Fruit fly (Drosophila melanogaster) whole organism, embryonic: ENCODE measurements around the gene CG43901.

Experiments used
- Adf1 ChIP-seq: fragments of 200-800 bp; sonication (Bioruptor generic); IDR thresholded peaks from 2 replicates; pipeline ENCODE4 v1.3.6; 2022; ENCODE audit warnings: missing biosample characterization, missing genetic modification characterization
- CG10274 ChIP-seq: fragments of 200-800 bp; sonication (Bioruptor generic); optimal IDR thresholded peaks from 3 replicates; lab custom pipeline; 2017; ENCODE audit warnings: missing biosample characterization, mild to moderate bottlenecking, missing genetic modification characterization
- CG10543 ChIP-seq: fragments of 200-800 bp; sonication (Bioruptor generic); optimal IDR thresholded peaks from 3 replicates; lab custom pipeline; 2017; ENCODE audit warnings: missing biosample characterization, mild to moderate bottlenecking, missing genetic modification characterization, moderate library complexity
- CG10979 ChIP-seq: fragments of 200-800 bp; sonication (Bioruptor generic); optimal IDR thresholded peaks from 2 replicates; lab custom pipeline; 2018; ENCODE audit warnings: missing biosample characterization, mild to moderate bottlenecking, missing genetic modification characterization, moderate library complexity
- CG11504 ChIP-seq: fragments of 200-800 bp; sonication (Bioruptor generic); optimal IDR thresholded peaks from 3 replicates; lab custom pipeline; 2019; ENCODE audit warnings: missing biosample characterization, mild to moderate bottlenecking, missing genetic modification characterization, moderate library complexity
- CG12659 ChIP-seq: fragments of 200-800 bp; sonication (Bioruptor generic); optimal IDR thresholded peaks from 3 replicates; lab custom pipeline; 2017; ENCODE audit warnings: mild to moderate bottlenecking, missing biosample characterization, missing genetic modification reagents, missing genetic modification characterization
- CG13287 ChIP-seq: fragments of 200-800 bp; sonication (Bioruptor generic); IDR thresholded peaks from 2 replicates; pipeline ENCODE4 v1.3.6; 2022; ENCODE audit warnings: missing biosample characterization, missing genetic modification characterization; ENCODE audit not compliant: partially characterized antibody
- CG18011 ChIP-seq: fragments of 200-800 bp; sonication (Bioruptor generic); optimal IDR thresholded peaks from 2 replicates; lab custom pipeline; 2017; ENCODE audit warnings: missing biosample characterization, missing genetic modification characterization, mild to moderate bottlenecking, moderate library complexity, missing genotype
- CG18262 ChIP-seq: fragments of 200-800 bp; optimal IDR thresholded peaks from 3 replicates; lab custom pipeline; 2019; ENCODE audit warnings: missing biosample characterization, mild to moderate bottlenecking, missing genetic modification characterization, moderate library complexity
- CG2712 ChIP-seq: fragments of 200-800 bp; optimal IDR thresholded peaks from 3 replicates; lab custom pipeline; 2019; ENCODE audit warnings: missing biosample characterization, mild to moderate bottlenecking, missing genetic modification characterization, moderate library complexity
- CG2875 ChIP-seq: fragments of 200-800 bp; sonication (Bioruptor generic); optimal IDR thresholded peaks from 2 replicates; lab custom pipeline; 2017; ENCODE audit warnings: missing biosample characterization, mild to moderate bottlenecking, missing genetic modification characterization, missing genetic modification reagents
- CG31365 ChIP-seq: fragments of 200-800 bp; sonication (Bioruptor generic); optimal IDR thresholded peaks from 2 replicates; lab custom pipeline; 2018; ENCODE audit warnings: missing biosample characterization, mild to moderate bottlenecking, missing genetic modification characterization
- CG32767 ChIP-seq: fragments of 200-800 bp; sonication (Bioruptor generic); IDR thresholded peaks from 2 replicates; pipeline ENCODE4 v1.3.6; 2022; ENCODE audit warnings: missing biosample characterization, missing genetic modification characterization
- CG33557 ChIP-seq: fragments of 200-800 bp; sonication (Bioruptor generic); optimal IDR thresholded peaks from 2 replicates; lab custom pipeline; 2019; ENCODE audit warnings: missing biosample characterization, mild to moderate bottlenecking, missing genetic modification characterization, moderate library complexity
- CG34376 ChIP-seq: fragments of 200-800 bp; sonication (Bioruptor generic); optimal IDR thresholded peaks from 2 replicates; lab custom pipeline; 2018; ENCODE audit warnings: missing biosample characterization, mild to moderate bottlenecking, missing genetic modification characterization
- CG4360 ChIP-seq: fragments of 200-800 bp; sonication (Bioruptor generic); IDR thresholded peaks from 2 replicates; pipeline ENCODE4 v1.3.6; 2022; ENCODE audit warnings: missing biosample characterization, missing genetic modification characterization
- CG7839 ChIP-seq: fragments of 200-800 bp; sonication (Bioruptor generic); optimal IDR thresholded peaks from 3 replicates; lab custom pipeline; 2018; ENCODE audit warnings: missing biosample characterization, mild to moderate bottlenecking, missing genetic modification characterization, moderate library complexity
- CG8290 ChIP-seq, 3 experiments: fragments of 200-800 bp; sonication (Bioruptor generic); optimal IDR thresholded peaks; 2 replicates each; lab custom pipeline; 2016 to 2019; ENCODE audit warnings: missing biosample characterization in 3 of 3, missing genetic modification characterization in 3 of 3, mild to moderate bottlenecking in 2 of 3, moderate library complexity in 1 of 3
- CG8765 ChIP-seq: fragments of 200-800 bp; sonication (Bioruptor generic); IDR thresholded peaks from 2 replicates; pipeline ENCODE4 v1.3.6; 2022; ENCODE audit warnings: missing biosample characterization, missing genetic modification characterization
- Deaf1 ChIP-seq: fragments of 200-800 bp; optimal IDR thresholded peaks from 3 replicates; lab custom pipeline; 2019; ENCODE audit warnings: missing biosample characterization, mild to moderate bottlenecking, missing genetic modification characterization, moderate library complexity
- Dp ChIP-seq: fragments of 200-800 bp; sonication (Bioruptor generic); optimal IDR thresholded peaks from 2 replicates; lab custom pipeline; 2018; ENCODE audit warnings: missing biosample characterization, mild to moderate bottlenecking, missing genetic modification characterization, moderate library complexity
- Drgx ChIP-seq: fragments of 200-800 bp; sonication (Bioruptor generic); IDR thresholded peaks from 2 replicates; pipeline ENCODE4 v1.3.6; 2022; ENCODE audit warnings: missing biosample characterization, missing genetic modification characterization
- Ets65A ChIP-seq: fragments of 200-800 bp; sonication (Bioruptor generic); peaks from one replicate; lab custom pipeline; 2016; ENCODE audit warnings: missing biosample characterization, missing genetic modification characterization
- Fer3 ChIP-seq: fragments of 200-800 bp; sonication (Bioruptor generic); optimal IDR thresholded peaks from 2 replicates; lab custom pipeline; 2018; ENCODE audit warnings: missing biosample characterization, mild to moderate bottlenecking, missing genetic modification characterization, moderate library complexity
- H2.0 ChIP-seq: fragments of 200-800 bp; sonication (Bioruptor generic); IDR thresholded peaks from 2 replicates; pipeline ENCODE4 v1.3.6; 2022; ENCODE audit warnings: missing biosample characterization, missing genetic modification characterization
- Hmr ChIP-seq: fragments of 200-800 bp; sonication (Bioruptor generic); optimal IDR thresholded peaks from 3 replicates; lab custom pipeline; 2017; ENCODE audit warnings: mild to moderate bottlenecking, missing biosample characterization, missing genetic modification reagents, missing genetic modification characterization
- Hr51 ChIP-seq, 2 experiments: fragments of 200-800 bp; sonication (Bioruptor generic); optimal IDR thresholded peaks; 2 replicates in 1 of 2; 3 replicates in 1 of 2; lab custom pipeline; 2016 to 2018; ENCODE audit warnings: missing biosample characterization in 2 of 2, missing genetic modification characterization in 2 of 2, mild to moderate bottlenecking in 1 of 2, moderate library complexity in 1 of 2
- Med ChIP-seq: fragments of 200-800 bp; sonication (Bioruptor generic); peaks from one replicate; lab custom pipeline; 2016; ENCODE audit warnings: missing biosample characterization, missing genetic modification characterization, mild to moderate bottlenecking, inconsistent platforms, moderate library complexity
- NFAT ChIP-seq: fragments of 200-800 bp; sonication (Bioruptor generic); IDR thresholded peaks from 2 replicates; pipeline ENCODE4 v1.3.6; 2022; ENCODE audit warnings: missing biosample characterization, missing genetic modification characterization
- Nf-YC ChIP-seq: fragments of 200-800 bp; optimal IDR thresholded peaks from 3 replicates; lab custom pipeline; 2019; ENCODE audit warnings: missing biosample characterization, mild to moderate bottlenecking, missing genetic modification characterization, moderate library complexity
- Opbp ChIP-seq: fragments of 200-800 bp; sonication (Bioruptor generic); IDR thresholded peaks from 3 replicates; pipeline ENCODE4 v1.3.6; 2022; ENCODE audit warnings: missing biosample characterization, missing genetic modification characterization; ENCODE audit not compliant: partially characterized antibody
- Pdp1 ChIP-seq, 2 experiments: fragments of 200-800 bp; sonication (Bioruptor generic); optimal IDR thresholded peaks; 3 replicates each; lab custom pipeline; 2016; ENCODE audit warnings: missing biosample characterization in 2 of 2, missing genetic modification characterization in 2 of 2, mild to moderate bottlenecking in 1 of 2, moderate library complexity in 1 of 2
- chinmo ChIP-seq: fragments of 200-800 bp; sonication (Bioruptor generic); IDR thresholded peaks from 4 replicates; pipeline ENCODE4 v1.3.6; 2022; ENCODE audit warnings: missing biosample characterization, missing genetic modification characterization; ENCODE audit not compliant: partially characterized antibody
- ci ChIP-seq: fragments of 200-800 bp; sonication (Bioruptor generic); IDR thresholded peaks from 3 replicates; pipeline ENCODE4 v1.3.6; 2022; ENCODE audit warnings: missing biosample characterization, missing genetic modification characterization
- gem ChIP-seq: fragments of 200-800 bp; sonication (Bioruptor generic); optimal IDR thresholded peaks from 2 replicates; lab custom pipeline; 2019; ENCODE audit warnings: missing biosample characterization, mild to moderate bottlenecking, missing genetic modification characterization, moderate library complexity
- kah ChIP-seq: fragments of 200-800 bp; sonication (Bioruptor generic); optimal IDR thresholded peaks from 2 replicates; lab custom pipeline; 2018; ENCODE audit warnings: missing biosample characterization, mild to moderate bottlenecking, missing genetic modification characterization
- lmd ChIP-seq: fragments of 200-800 bp; sonication (Bioruptor generic); IDR thresholded peaks from 2 replicates; pipeline ENCODE4 v1.3.6; 2022; ENCODE audit warnings: missing biosample characterization, missing genetic modification characterization
- otp ChIP-seq: fragments of 200-800 bp; sonication (Bioruptor generic); IDR thresholded peaks from 3 replicates; pipeline ENCODE4, ENCODE4 v1.3.6; 2022; ENCODE audit warnings: missing biosample characterization, missing genetic modification characterization
- pho ChIP-seq: fragments of 200-800 bp; sonication (Bioruptor generic); optimal IDR thresholded peaks from 2 replicates; lab custom pipeline; 2016; ENCODE audit warnings: missing biosample characterization, missing genetic modification characterization
- row ChIP-seq: fragments of 200-800 bp; sonication (Bioruptor generic); IDR thresholded peaks from 3 replicates; pipeline ENCODE4 v1.3.6; 2022; ENCODE audit warnings: missing biosample characterization, missing genetic modification characterization
- run ChIP-seq: fragments of 200-800 bp; sonication (Bioruptor generic); optimal IDR thresholded peaks from 3 replicates; lab custom pipeline; 2018; ENCODE audit warnings: missing biosample characterization, mild to moderate bottlenecking, missing genetic modification characterization
- slou ChIP-seq: fragments of 200-800 bp; sonication (Bioruptor generic); optimal IDR thresholded peaks from 3 replicates; lab custom pipeline; 2016; ENCODE audit warnings: missing biosample characterization, missing genetic modification characterization
- sug ChIP-seq: fragments of 200-800 bp; optimal IDR thresholded peaks from 2 replicates; lab custom pipeline; 2019; ENCODE audit warnings: missing biosample characterization, mild to moderate bottlenecking, missing genetic modification characterization, moderate library complexity

The CG43901 gene

dm6 chrX:10923711-10924281 is 18.2 kb downstream of the CG43901 start, which contains the start of gene v:
v (plus strand) TSS chrX:10923972.
- TF ChIP-seq sug (tag; lab: Kevin White, UChicago) (peak; percentile 61), Ets65A (GFP tag; lab: Kevin White, UChicago) (peak; percentile 26), slou (GFP tag; lab: Kevin White, UChicago) (no peak)

- TF ChIP-seq lmd (GFP tag; lab: Robert Waterston, UW): no peak
- TF ChIP-seq CG33557 (GFP tag; lab: Kevin White, UChicago): no peak
- TF ChIP-seq CG10543 (GFP tag; lab: Kevin White, UChicago): peak; percentile 24
- TF ChIP-seq sug (tag; lab: Kevin White, UChicago): peak; percentile 40
- TF ChIP-seq Pdp1 (GFP tag; optimal IDR thresholded peaks at IDR 0.05; lab: Kevin White, UChicago): peak in 1 of 2 experiments; percentile 90
- 0 out of 4 replicates have a peak, but pooled peaks have one; percentile 38 for TF ChIP-seq chinmo
- no peak for TF ChIP-seq H2.0 (GFP tag; lab: Robert Waterston, UW)
- peak; percentile 15 for TF ChIP-seq Med (GFP tag; lab: Kevin White, UChicago)
- TF ChIP-seq CG8765 (GFP tag; lab: Robert Waterston, UW): no peak
- TF ChIP-seq CG34376 (GFP tag; lab: Kevin White, UChicago): peak; percentile 92
Observed at dm6 chrX:10926245-10926644, 20.7 kb downstream of the CG43901 start.

- peak in 1 of 2 experiments; percentile 21 for TF ChIP-seq Pdp1 (GFP tag; optimal IDR thresholded peaks at IDR 0.05; lab: Kevin White, UChicago)
- TF ChIP-seq CG7839 (tag; lab: Kevin White, UChicago): peak; percentile 1
- no peak for TF ChIP-seq pho (GFP tag; lab: Kevin White, UChicago)
- no peak for TF ChIP-seq kah
- peak; percentile 36; the same call in 1 of the 2 replicates for TF ChIP-seq CG8765 (GFP tag; lab: Robert Waterston, UW)
- no peak for TF ChIP-seq Nf-YC
- TF ChIP-seq Hr51 (GFP tag; optimal IDR thresholded peaks at IDR 0.05; lab: Kevin White, UChicago): peak in 1 of 2 experiments; percentile 22
- peak; percentile 8; the same call in 1 of the 3 replicates for TF ChIP-seq otp (GFP tag; lab: Robert Waterston, UW)
- peak; percentile 18 for TF ChIP-seq run (tag; lab: Kevin White, UChicago)
- no peak for TF ChIP-seq Dp (GFP tag; lab: Kevin White, UChicago)
- TF ChIP-seq chinmo: peak; percentile 88
- peak; percentile 8 for TF ChIP-seq CG12659
- TF ChIP-seq ci (GFP tag; lab: Robert Waterston, UW): 0 out of 3 replicates have a peak, but pooled peaks have one; percentile 46
- 0 out of 2 replicates have a peak, but pooled peaks have one; percentile 19 for TF ChIP-seq CG32767 (GFP tag; lab: Robert Waterston, UW)
- peak; percentile 53 for TF ChIP-seq CG11504
- no peak for TF ChIP-seq CG2875
- TF ChIP-seq CG10543 (GFP tag; lab: Kevin White, UChicago): peak; percentile 42
- peak; percentile 95 for TF ChIP-seq CG10274 (GFP tag; lab: Kevin White, UChicago)
- peak; percentile 8; the same call in 1 of the 2 replicates for TF ChIP-seq CG13287 (GFP tag; lab: Robert Waterston, UW)
- TF ChIP-seq CG8290 (GFP tag; optimal IDR thresholded peaks at IDR 0.05; lab: Kevin White, UChicago): no peak
- TF ChIP-seq CG8290 (tag; optimal IDR thresholded peaks at IDR 0.05; lab: Kevin White, UChicago): peak in 1 of 2 experiments; percentile 20
- peak; percentile 35; the same call in 1 of the 2 replicates for TF ChIP-seq Drgx (GFP tag; lab: Robert Waterston, UW)
- no peak for TF ChIP-seq Opbp (GFP tag; lab: Robert Waterston, UW)
- TF ChIP-seq Fer3: peak; percentile 3
- TF ChIP-seq CG18262: peak; percentile 5
- peak; percentile 73 for TF ChIP-seq Adf1 (GFP tag; lab: Robert Waterston, UW)
- no peak for TF ChIP-seq CG10979 (tag; lab: Kevin White, UChicago)
- no peak for TF ChIP-seq CG31365 (tag; lab: Kevin White, UChicago)
- peak; percentile 28; the same call in 1 of the 2 replicates for TF ChIP-seq NFAT (GFP tag; lab: Robert Waterston, UW)
- peak; percentile 90 for TF ChIP-seq CG4360
- TF ChIP-seq Hmr: peak; percentile 5
- no peak for TF ChIP-seq CG18011 (GFP tag; lab: Kevin White, UChicago)
- TF ChIP-seq gem: peak; percentile 37
- TF ChIP-seq row: peak; percentile 18; the same call in 1 of the 3 replicates
- TF ChIP-seq CG2712 (tag; lab: Kevin White, UChicago): peak; percentile 38
- peak; percentile 26 for TF ChIP-seq CG34376 (GFP tag; lab: Kevin White, UChicago)
- TF ChIP-seq Deaf1 (tag; lab: Kevin White, UChicago): peak; percentile 84
Observed at dm6 chrX:10927110-10927509, 21.5 kb downstream of the CG43901 start, which contains the start of gene CG2145. CG2145 (plus strand) TSS chrX:10927399.
